Fruit fly (Drosophila melanogaster): ENCODE data around the gene Crg-1.
A peak's percentile ranks its signal among the peaks of the same experiment; 100 is the strongest.

The Crg-1 gene

dm6 chrX:3748248-3748647 lies 44.8 kb upstream of the Crg-1 start (continued):
- TF ChIP-seq CG11902 (GFP tag; optimal IDR thresholded peaks at IDR 0.05) (peak; percentile 78), Eip93F (GFP tag; optimal IDR thresholded peaks at IDR 0.05) (peak; percentile 69), net (GFP tag; optimal IDR thresholded peaks at IDR 0.05) (peak; percentile 88), CG6854 (GFP tag; optimal IDR thresholded peaks at IDR 0.05) (peak; percentile 88), fd85E (GFP tag; optimal IDR thresholded peaks at IDR 0.05) (peak; percentile 25), lz (GFP tag; optimal IDR thresholded peaks at IDR 0.05) (peak; percentile 88), fd59A (GFP tag; optimal IDR thresholded peaks at IDR 0.05) (peak; percentile 94), CG10669 (GFP tag; optimal IDR thresholded peaks at IDR 0.05) (peak; percentile 94), CG10631 (GFP tag; optimal IDR thresholded peaks at IDR 0.05) (peak; percentile 92), Sox14 (GFP tag; optimal IDR thresholded peaks at IDR 0.05) (peak; percentile 85), CG8319 (GFP tag; optimal IDR thresholded peaks at IDR 0.05) (peak; percentile 75), CG8632 (GFP tag; optimal IDR thresholded peaks at IDR 0.05) (peak; percentile 88)

DNA sequence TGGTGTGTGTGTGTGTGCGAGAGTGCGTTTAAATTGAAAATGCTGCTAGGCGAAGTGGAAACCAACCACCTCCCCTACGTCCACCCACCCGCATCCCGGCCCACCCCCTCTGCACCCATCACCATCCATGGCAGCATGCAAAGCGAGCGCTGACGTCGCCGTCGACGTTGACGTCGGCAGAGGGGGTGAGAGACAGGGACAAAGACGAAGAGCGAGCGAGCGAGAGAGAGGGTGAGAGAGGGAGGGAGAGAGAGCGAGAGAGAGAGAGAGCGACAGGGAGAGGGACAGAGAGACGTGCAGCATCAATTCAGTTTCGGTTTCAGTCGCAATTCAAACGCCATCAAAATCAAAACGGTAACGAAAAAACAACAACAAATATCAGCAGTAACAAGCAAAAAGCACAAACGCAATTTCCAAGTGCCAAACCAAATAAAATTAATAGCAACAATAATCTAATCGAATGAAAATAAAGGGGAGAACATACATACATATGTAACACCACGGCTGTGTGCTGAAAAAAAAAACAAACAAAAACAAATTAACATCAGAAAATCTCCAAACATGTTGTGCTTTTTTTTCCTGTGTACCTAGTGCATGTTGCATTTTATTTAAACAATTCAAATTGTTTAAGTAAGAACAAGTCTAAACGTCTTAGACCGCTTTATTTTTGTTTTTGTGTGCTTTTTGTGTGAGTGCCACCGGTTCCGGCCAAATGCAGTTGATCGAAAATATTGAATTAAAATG lies 44.1 kb upstream of the Crg-1 start:
- TF ChIP-seq Hr39 (GFP tag; optimal IDR thresholded peaks at IDR 0.05) (no peak), eg (GFP tag; IDR thresholded peaks at IDR 0.05) (peak; percentile 33; the same call in 1 of the 3 replicates), Ets96B (tag; optimal IDR thresholded peaks at IDR 0.05) (no peak), fd85E (GFP tag; optimal IDR thresholded peaks at IDR 0.05) (no peak), Ets21C (GFP tag; optimal IDR thresholded peaks at IDR 0.05) (no peak), CG1621 (tag; optimal IDR thresholded peaks at IDR 0.05) (no peak), fkh (GFP tag; optimal IDR thresholded peaks at IDR 0.05) (peak; percentile 13), Smox (GFP tag; optimal IDR thresholded peaks at IDR 0.05) (no peak), vri (GFP tag; optimal IDR thresholded peaks at IDR 0.05) (peak; percentile 0), Blimp-1 (GFP tag; optimal IDR thresholded peaks at IDR 0.05) (peak; percentile 36), cyc (GFP tag; optimal IDR thresholded peaks at IDR 0.05) (no peak), dac (GFP tag; optimal IDR thresholded peaks at IDR 0.05) (no peak), Lpt (GFP tag; optimal IDR thresholded peaks at IDR 0.05) (no peak), Gug (GFP tag; IDR thresholded peaks at IDR 0.05) (no peak), salr (GFP tag; optimal IDR thresholded peaks at IDR 0.05) (no peak), CG6854 (GFP tag; optimal IDR thresholded peaks at IDR 0.05) (no peak), CG6276 (GFP tag; optimal IDR thresholded peaks at IDR 0.05) (no peak), CG34406 (GFP tag; optimal IDR thresholded peaks at IDR 0.05) (no peak), achi (GFP tag; optimal IDR thresholded peaks at IDR 0.05) (no peak), pdm3 (GFP tag; optimal IDR thresholded peaks at IDR 0.05) (no peak), svp (GFP tag) (no peak), CG6163 (GFP tag; IDR thresholded peaks at IDR 0.05) (0 out of 3 replicates have a peak, but pooled peaks have one; percentile 26), CG4318 (GFP tag; optimal IDR thresholded peaks at IDR 0.05) (no peak), Sox102F (GFP tag; optimal IDR thresholded peaks at IDR 0.05) (no peak), CG8319 (GFP tag; optimal IDR thresholded peaks at IDR 0.05) (no peak), OdsH (GFP tag; optimal IDR thresholded peaks at IDR 0.05) (no peak), Eip78C (GFP tag) (peak; percentile 62), CG6808 (GFP tag; optimal IDR thresholded peaks at IDR 0.05) (no peak), acj6 (GFP tag; optimal IDR thresholded peaks at IDR 0.05) (no peak)
